Fruit fly (Drosophila melanogaster): Measurements from ENCODE around the gene CG6839.

dm6 chr3L:18904772-18905601, 12.4 kb upstream of the CG6839 start, which contains the start of the genes CSN1b and Prp6:
- TF ChIP-seq CG8478 (optimal IDR thresholded peaks at IDR 0.05) = no peak
- TF ChIP-seq pan (optimal IDR thresholded peaks at IDR 0.05) = no peak
- TF ChIP-seq EcR (GFP tag; optimal IDR thresholded peaks at IDR 0.05) = no peak
